Fruit fly (Drosophila melanogaster): ENCODE data around the gene temp.

- TF ChIP-seq Sp1 (GFP tag; optimal IDR thresholded peaks at IDR 0.05) (no peak), dmrt93B (GFP tag; optimal IDR thresholded peaks at IDR 0.05) (no peak), ey (GFP tag; optimal IDR thresholded peaks at IDR 0.05) (no peak)
Measured at dm6 chrX:2223454-2223853, 38.9 kb downstream of the temp start, which contains the start of gene CG14052.

All from whole organism, wandering third instar larva.